Worm (Caenorhabditis elegans) whole organism, L2 larva: Measurements from ENCODE around the gene fbxa-36.

Experiments
- C34F6.9 ChIP-seq: fragments of 150-350 bp; optimal IDR thresholded peaks from 2 replicates; lab custom pipeline; 2014; ENCODE audit warnings: missing biosample characterization, missing genetic modification characterization
- F13H6.1 ChIP-seq: sonication (generic microtip); optimal IDR thresholded peaks from 2 replicates; lab custom pipeline; 2016; ENCODE audit warnings: missing genetic modification characterization, missing compliant biosample characterization
- ZK546.5 ChIP-seq: sonication (generic microtip); optimal IDR thresholded peaks from 2 replicates; lab custom pipeline; 2017; ENCODE audit warnings: missing biosample characterization, missing genetic modification characterization
- alr-1 ChIP-seq: fragments of 150-350 bp; optimal IDR thresholded peaks from 2 replicates; lab custom pipeline; 2014; ENCODE audit warnings: missing biosample characterization, missing genetic modification characterization
- aly-2 ChIP-seq: fragments of 150-350 bp; optimal IDR thresholded peaks from 2 replicates; lab custom pipeline; 2014; ENCODE audit warnings: missing biosample characterization, missing genetic modification characterization
- ceh-16 ChIP-seq: fragments of 150-350 bp; optimal IDR thresholded peaks from 2 replicates; lab custom pipeline; 2014; ENCODE audit warnings: missing biosample characterization, missing genetic modification characterization
- ceh-82 ChIP-seq: fragments of 150-350 bp; optimal IDR thresholded peaks from 2 replicates; lab custom pipeline; 2014; ENCODE audit warnings: missing biosample characterization, missing genetic modification characterization
- crh-2 ChIP-seq: sonication (generic microtip); optimal IDR thresholded peaks from 2 replicates; lab custom pipeline; 2017; ENCODE audit warnings: missing biosample characterization, missing genetic modification characterization
- egl-27 ChIP-seq: sonication (generic microtip); optimal IDR thresholded peaks from 3 replicates; lab custom pipeline; 2017; ENCODE audit warnings: missing biosample characterization, missing genetic modification reagents, missing genetic modification characterization
- fos-1 ChIP-seq: fragments of 150-350 bp; optimal IDR thresholded peaks from 2 replicates; lab custom pipeline; 2014; ENCODE audit warnings: missing biosample characterization, missing genetic modification characterization
- lin-11 ChIP-seq: fragments of 150-350 bp; sonication (generic microtip); optimal IDR thresholded peaks from 2 replicates; lab custom pipeline; 2014; ENCODE audit warnings: missing biosample characterization, missing genetic modification characterization, inconsistent platforms, mixed read lengths
- lin-13 ChIP-seq: fragments of 150-350 bp; optimal IDR thresholded peaks from 2 replicates; lab custom pipeline; 2014; ENCODE audit warnings: missing biosample characterization, missing genetic modification reagents, missing genetic modification characterization
- mbf-1 ChIP-seq: sonication (generic microtip); optimal IDR thresholded peaks from 2 replicates; lab custom pipeline; 2017; ENCODE audit warnings: missing biosample characterization, missing genetic modification characterization
- nhr-12 ChIP-seq: fragments of 150-350 bp; optimal IDR thresholded peaks from 2 replicates; lab custom pipeline; 2014; ENCODE audit warnings: missing biosample characterization, missing genetic modification characterization
- nhr-21 ChIP-seq: fragments of 150-350 bp; optimal IDR thresholded peaks from 2 replicates; lab custom pipeline; 2014; ENCODE audit warnings: missing biosample characterization, missing genetic modification characterization
- nhr-23 ChIP-seq: fragments of 150-350 bp; optimal IDR thresholded peaks from 2 replicates; lab custom pipeline; 2014; ENCODE audit warnings: missing biosample characterization, missing genetic modification reagents, missing genetic modification characterization
- nhr-25 ChIP-seq: fragments of 150-350 bp; sonication (generic microtip); optimal IDR thresholded peaks from 3 replicates; lab custom pipeline; 2014; ENCODE audit warnings: missing biosample characterization, missing genetic modification characterization
- nhr-6 ChIP-seq: fragments of 150-350 bp; optimal IDR thresholded peaks from 2 replicates; lab custom pipeline; 2014; ENCODE audit warnings: missing biosample characterization, missing genetic modification characterization
- sem-4 ChIP-seq: fragments of 150-350 bp; optimal IDR thresholded peaks from 2 replicates; lab custom pipeline; 2014; ENCODE audit warnings: missing biosample characterization, missing genetic modification reagents, missing genetic modification characterization
- sma-9 ChIP-seq, 2 experiments: fragments of 150-350 bp in 1 of 2; sonication (generic microtip) in 1 of 2; optimal IDR thresholded peaks; 2 replicates each; lab custom pipeline; 2014 to 2016; ENCODE audit warnings: missing genetic modification characterization in 2 of 2, mild to moderate bottlenecking in 1 of 2, missing biosample characterization in 1 of 2, missing compliant biosample characterization in 1 of 2, missing genetic modification reagents in 1 of 2, moderate library complexity in 1 of 2
- unc-39 ChIP-seq: fragments of 150-350 bp; optimal IDR thresholded peaks from 2 replicates; lab custom pipeline; 2014; ENCODE audit warnings: missing biosample characterization, missing genetic modification characterization
- unc-62 ChIP-seq: fragments of 150-350 bp; optimal IDR thresholded peaks from 2 replicates; lab custom pipeline; 2014; ENCODE audit warnings: missing biosample characterization, missing genetic modification reagents, missing genetic modification characterization
- zag-1 ChIP-seq: fragments of 150-350 bp; optimal IDR thresholded peaks from 2 replicates; lab custom pipeline; 2014; ENCODE audit warnings: missing biosample characterization, missing genetic modification characterization
- ztf-4 ChIP-seq: fragments of 150-350 bp; optimal IDR thresholded peaks from 2 replicates; lab custom pipeline; 2014; ENCODE audit warnings: missing biosample characterization, missing genetic modification characterization

Gene fbxa-36

ce11 chrIII:1293135-1293534 is at the start of gene fbxa-36:
Gene fbxa-36 (minus strand): TSS chrIII:1293235.
- TF ChIP-seq sem-4 (tag; lab: Kevin White, UChicago), result no peak

ce11 chrIII:1342488-1342887 is 49.5 kb upstream of the fbxa-36 start, which contains the start of gene fbxa-26:
Gene fbxa-26 (minus strand): TSS chrIII:1342522.
- TF ChIP-seq sma-9 (GFP tag; optimal IDR thresholded peaks at IDR 0.05; lab: Kevin White, UChicago) (no peak), sma-9 (tag; optimal IDR thresholded peaks at IDR 0.05; lab: Kevin White, UChicago) (no peak), fos-1 (tag; lab: Kevin White, UChicago) (peak; percentile 48), unc-62 (GFP tag; lab: Kevin White, UChicago) (no peak)

- no peak for TF ChIP-seq zag-1 (tag; lab: Kevin White, UChicago)
- TF ChIP-seq fos-1 (tag; lab: Kevin White, UChicago), result no peak
- TF ChIP-seq ceh-82 (tag; lab: Kevin White, UChicago), result no peak
- TF ChIP-seq unc-62 (GFP tag; lab: Kevin White, UChicago), result no peak
- TF ChIP-seq mbf-1 (tag; lab: Kevin White, UChicago), result no peak
- no peak for TF ChIP-seq ceh-16
- TF ChIP-seq egl-27 (tag; lab: Kevin White, UChicago), result no peak
Measured at ce11 chrIII:1340240-1340639, 47.2 kb upstream of the fbxa-36 start, which contains the start of gene fbxa-5. Gene fbxa-5 (minus strand): TSS chrIII:1340340.

- TF ChIP-seq lin-13 (GFP tag; lab: Kevin White, UChicago) (no peak), fos-1 (tag; lab: Kevin White, UChicago) (peak; percentile 60), sem-4 (tag; lab: Kevin White, UChicago) (no peak)
Measured at ce11 chrIII:1331894-1332293, 38.9 kb upstream of the fbxa-36 start, which contains the start of gene Y82E9BL.19. Gene Y82E9BL.19 (plus strand): TSS chrIII:1332016.

- TF ChIP-seq unc-62 (GFP tag; lab: Kevin White, UChicago), result no peak
- TF ChIP-seq nhr-12 (tag; lab: Kevin White, UChicago), result no peak
- TF ChIP-seq nhr-25 (tag; lab: Kevin White, UChicago), result no peak
- TF ChIP-seq lin-11 (tag; lab: Kevin White, UChicago), result no peak
- no peak for TF ChIP-seq lin-13 (GFP tag; lab: Kevin White, UChicago)
Measured at ce11 chrIII:1326490-1326889, 33.5 kb upstream of the fbxa-36 start, which contains the start of gene Y82E9BL.18. Gene Y82E9BL.18 (plus strand): TSS chrIII:1326790.

- TF ChIP-seq sma-9 (GFP tag; optimal IDR thresholded peaks at IDR 0.05; lab: Kevin White, UChicago), result no peak
- no peak for TF ChIP-seq sma-9 (tag; optimal IDR thresholded peaks at IDR 0.05; lab: Kevin White, UChicago)
- TF ChIP-seq unc-39, result no peak
- TF ChIP-seq ztf-4, result no peak
- no peak for TF ChIP-seq nhr-23
- TF ChIP-seq nhr-6 (tag; lab: Kevin White, UChicago), result no peak
- no peak for TF ChIP-seq alr-1 (tag; lab: Kevin White, UChicago)
- TF ChIP-seq ZK546.5, result no peak
- no peak for TF ChIP-seq nhr-21 (tag; lab: Kevin White, UChicago)
- TF ChIP-seq F13H6.1 (tag; lab: Kevin White, UChicago), result no peak
- TF ChIP-seq aly-2 (tag; lab: Kevin White, UChicago), result no peak
- TF ChIP-seq C34F6.9 (tag; lab: Kevin White, UChicago), result no peak
- no peak for TF ChIP-seq fos-1 (tag; lab: Kevin White, UChicago)
Measured at ce11 chrIII:1324513-1324912, 31.5 kb upstream of the fbxa-36 start, which contains the start of gene fbxa-14. Gene fbxa-14 (minus strand): TSS chrIII:1324613.

DNA sequence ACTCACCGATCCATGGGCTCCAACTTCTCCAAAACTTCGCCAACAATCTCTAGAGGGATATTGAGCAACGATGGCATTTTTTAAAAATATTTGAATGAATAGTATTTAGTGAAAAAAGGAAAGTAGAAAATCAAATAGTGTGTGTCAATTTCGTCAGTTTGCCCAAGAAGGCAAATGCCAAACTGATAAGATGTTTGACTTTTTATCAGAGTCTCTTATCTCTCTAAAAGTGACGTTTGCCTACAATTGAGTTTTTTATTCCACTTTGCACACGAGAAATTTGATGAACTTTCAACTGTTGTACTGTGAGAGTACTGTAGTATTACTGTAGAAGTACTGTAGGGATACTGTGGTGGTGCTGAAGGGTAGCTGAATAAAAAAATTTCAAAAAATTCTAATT is 30.5 kb upstream of the fbxa-36 start:
- peak; percentile 1 for TF ChIP-seq crh-2 (tag; lab: Kevin White, UChicago)
- peak; percentile 42 for TF ChIP-seq sma-9 (GFP tag; optimal IDR thresholded peaks at IDR 0.05; lab: Kevin White, UChicago)
- no peak for TF ChIP-seq sma-9 (tag; optimal IDR thresholded peaks at IDR 0.05; lab: Kevin White, UChicago)
- peak; percentile 89 for TF ChIP-seq fos-1 (tag; lab: Kevin White, UChicago)
- TF ChIP-seq ztf-4, result no peak
- no peak for TF ChIP-seq lin-13 (GFP tag; lab: Kevin White, UChicago)

- peak; percentile 23 for TF ChIP-seq fos-1 (tag; lab: Kevin White, UChicago)
- TF ChIP-seq crh-2 (tag; lab: Kevin White, UChicago), result no peak
Measured at ce11 chrIII:1321561-1321960, 28.5 kb upstream of the fbxa-36 start, which contains the start of gene fbxa-15. Gene fbxa-15 (minus strand): TSS chrIII:1321661.
